Worm (Caenorhabditis elegans): ENCODE results near the gene lgc-34.
A peak's percentile ranks its signal among the peaks of the same experiment; 100 is the strongest.

Gene lgc-34

DNA sequence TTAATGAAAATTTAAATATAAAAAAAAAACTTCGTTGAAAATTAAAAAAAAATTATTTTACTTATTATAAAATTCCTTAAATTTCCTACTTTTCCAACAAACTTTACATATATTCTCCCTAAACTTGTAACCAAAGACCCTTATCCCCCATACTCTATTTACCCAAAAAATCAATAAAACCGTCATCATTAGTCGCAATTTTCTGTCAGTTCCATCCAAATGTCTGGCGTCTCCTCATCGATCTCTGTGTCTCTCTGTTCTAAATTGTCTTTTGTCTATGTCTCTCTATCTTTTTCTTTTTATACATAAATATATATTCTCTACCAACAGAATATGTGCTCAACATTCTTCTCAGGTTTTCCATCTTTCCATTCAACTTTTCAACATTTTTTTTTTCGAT is 29.0 kb downstream of the lgc-34 start:
- no peak for TF ChIP-seq scrt-1 (GFP tag; IDR thresholded peaks at IDR 0.05)
- TF ChIP-seq hmbx-1 (tag; optimal IDR thresholded peaks at IDR 0.05), result no peak
- no peak for TF ChIP-seq tra-4 (tag; optimal IDR thresholded peaks at IDR 0.05)
- no peak for TF ChIP-seq tbx-37 (GFP tag; conservative IDR thresholded peaks at IDR 0.05)
- no peak for TF ChIP-seq ets-7 (tag; optimal IDR thresholded peaks at IDR 0.05)
- TF ChIP-seq hmg-4 (GFP tag; optimal IDR thresholded peaks at IDR 0.05), result no peak
- no peak for TF ChIP-seq sea-1 (GFP tag; conservative IDR thresholded peaks at IDR 0.05)
- TF ChIP-seq tbx-11 (GFP tag; IDR thresholded peaks at IDR 0.05), result no peak
- no peak for TF ChIP-seq B0310.2 (tag; optimal IDR thresholded peaks at IDR 0.05)
- TF ChIP-seq ama-1 (optimal IDR thresholded peaks at IDR 0.05), result no peak
- no peak for TF ChIP-seq flt-1 (GFP tag; IDR thresholded peaks at IDR 0.05)
- no peak for TF ChIP-seq F13C5.2 (tag; optimal IDR thresholded peaks at IDR 0.05)
- no peak for TF ChIP-seq ceh-13 (GFP tag; optimal IDR thresholded peaks at IDR 0.05)
- TF ChIP-seq hnd-1 (tag; optimal IDR thresholded peaks at IDR 0.05), result no peak
- no peak for TF ChIP-seq aly-1 (tag; optimal IDR thresholded peaks at IDR 0.05)

DNA sequence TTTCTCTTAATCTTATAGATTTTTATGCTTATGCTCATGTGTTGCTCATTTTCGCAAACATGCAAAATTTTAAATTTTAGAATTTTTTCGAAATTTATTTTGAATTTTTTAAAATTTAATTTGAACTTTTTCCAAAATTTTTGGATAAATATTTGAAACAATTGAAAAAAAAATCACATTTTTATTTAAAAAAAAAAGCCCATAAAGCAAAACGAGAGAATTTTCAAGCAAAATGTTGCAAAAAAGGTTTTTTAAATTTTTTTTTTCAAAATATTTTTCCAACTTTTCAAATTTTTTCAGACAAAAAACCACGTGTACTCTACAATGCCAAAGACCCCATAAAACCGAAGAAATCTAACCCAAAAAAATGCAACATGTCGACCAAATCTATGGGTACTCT is 29.8 kb downstream of the lgc-34 start, which contains the start of the genes C09E8.1 and C09E8.6:
Gene C09E8.1 (plus strand): TSS at position 301 of the 400 bp plus-strand sequence.
Gene C09E8.6 (plus strand): TSS at position 313 of the 400 bp plus-strand sequence.
- no peak for TF ChIP-seq ama-1 (optimal IDR thresholded peaks at IDR 0.05)

DNA sequence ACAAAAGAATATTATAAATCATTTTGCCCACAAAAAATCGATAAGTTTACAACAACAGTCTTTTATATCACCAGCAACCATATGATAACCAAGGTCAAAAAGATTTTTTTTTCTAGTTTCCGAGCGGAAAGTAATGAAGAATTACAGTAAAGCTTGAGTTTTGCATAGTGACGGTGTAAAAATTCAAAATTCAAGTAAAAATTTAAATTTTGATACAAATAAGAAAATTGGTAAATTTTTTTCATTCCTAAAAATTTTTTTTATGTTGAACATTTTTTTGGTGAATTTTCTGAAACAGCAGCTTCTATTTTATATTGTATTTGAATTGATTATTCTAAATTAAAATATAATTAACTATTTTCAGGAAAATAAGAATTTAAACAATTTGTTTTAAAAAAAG is 42.4 kb downstream of the lgc-34 start, which contains the start of gene W08F4.5:
Gene W08F4.5 (minus strand): TSS at position 101 of the 400 bp plus-strand sequence.
- TF ChIP-seq sea-1 (GFP tag; conservative IDR thresholded peaks at IDR 0.05) (no peak), ama-1 (optimal IDR thresholded peaks at IDR 0.05) (no peak), ets-7 (tag; optimal IDR thresholded peaks at IDR 0.05) (no peak), tbx-11 (GFP tag; IDR thresholded peaks at IDR 0.05) (no peak), B0310.2 (tag; optimal IDR thresholded peaks at IDR 0.05) (no peak), scrt-1 (GFP tag; IDR thresholded peaks at IDR 0.05) (no peak), aly-1 (tag; optimal IDR thresholded peaks at IDR 0.05) (no peak), flt-1 (GFP tag; IDR thresholded peaks at IDR 0.05) (no peak), hmbx-1 (tag; optimal IDR thresholded peaks at IDR 0.05) (no peak), hnd-1 (tag; optimal IDR thresholded peaks at IDR 0.05) (no peak)

DNA sequence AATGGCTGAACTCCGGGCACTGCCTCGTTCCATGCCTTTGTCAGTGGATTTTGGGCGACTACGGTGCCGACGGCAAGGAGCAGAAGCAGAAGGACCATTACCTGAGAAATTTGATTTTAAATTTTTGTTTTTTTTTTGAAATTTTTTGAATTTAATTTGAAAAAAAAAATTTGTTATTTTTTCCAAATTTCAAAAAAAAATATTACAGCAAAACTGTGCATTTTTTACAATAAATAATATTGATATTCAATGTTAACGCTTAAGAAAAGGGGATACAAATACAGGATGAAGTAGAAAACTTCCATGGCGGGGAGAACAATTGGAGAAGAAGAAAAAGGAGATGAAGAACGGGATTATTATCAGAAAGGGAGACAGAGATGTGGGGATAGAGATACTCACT is 45.6 kb downstream of the lgc-34 start, which contains the start of gene mlt-8:
Gene mlt-8 (minus strand): TSS at position 101 of the 400 bp plus-strand sequence.
- TF ChIP-seq ets-7 (tag; optimal IDR thresholded peaks at IDR 0.05), result no peak

DNA sequence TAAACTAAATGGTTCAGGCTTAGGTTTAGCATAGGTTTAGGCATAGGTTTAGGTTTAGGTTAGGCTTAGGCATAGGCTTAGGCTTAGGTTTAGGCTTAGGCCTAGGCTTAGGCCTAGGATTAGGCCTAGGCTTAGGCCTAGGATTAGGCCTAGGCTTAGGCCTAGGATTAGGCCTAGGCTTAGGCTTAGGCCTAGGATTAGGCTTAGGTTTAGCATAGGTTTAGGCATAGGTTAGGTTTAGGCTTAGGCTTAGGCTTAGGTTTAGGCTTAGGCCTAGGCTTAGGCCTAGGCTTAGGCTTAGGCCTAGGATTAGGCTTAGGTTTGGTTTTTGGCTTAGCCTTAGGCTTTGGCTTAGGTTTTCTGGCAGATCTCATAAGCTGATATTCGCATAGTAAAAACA is 47.2 kb downstream of the lgc-34 start:
- TF ChIP-seq pes-1 (GFP tag; IDR thresholded peaks at IDR 0.05) (peak; percentile 37; the same call in 1 of the 2 replicates), ceh-36 (tag; optimal IDR thresholded peaks at IDR 0.05) (peak; percentile 88)

DNA sequence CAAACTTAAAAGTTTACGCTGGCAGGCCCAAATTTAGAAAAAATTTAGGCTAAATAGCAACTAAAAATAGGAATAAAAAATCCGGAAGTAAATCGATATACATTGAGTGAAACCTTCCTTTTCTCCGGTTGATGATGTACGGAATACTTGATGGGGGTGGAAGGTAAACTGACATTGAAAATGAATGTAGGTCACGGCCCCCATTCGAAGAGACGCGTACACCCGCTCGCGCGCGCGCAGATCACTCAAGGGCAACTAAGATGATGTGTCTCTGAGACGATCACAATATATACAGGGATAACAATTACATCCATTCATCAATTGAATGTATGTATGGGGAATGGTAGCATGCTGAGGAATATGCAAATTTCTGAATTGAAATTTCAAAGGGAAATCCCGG is 47.7 kb downstream of the lgc-34 start:
- no peak for TF ChIP-seq tbx-37 (GFP tag; conservative IDR thresholded peaks at IDR 0.05)
- no peak for TF ChIP-seq hmbx-1 (tag; optimal IDR thresholded peaks at IDR 0.05)
- no peak for TF ChIP-seq ceh-13 (GFP tag; optimal IDR thresholded peaks at IDR 0.05)
- TF ChIP-seq tra-4 (tag; optimal IDR thresholded peaks at IDR 0.05), result no peak
- no peak for TF ChIP-seq aly-1 (tag; optimal IDR thresholded peaks at IDR 0.05)
- TF ChIP-seq tbx-11 (GFP tag; IDR thresholded peaks at IDR 0.05), result no peak
- no peak for TF ChIP-seq sea-1 (GFP tag; conservative IDR thresholded peaks at IDR 0.05)
- TF ChIP-seq hmg-4 (GFP tag; optimal IDR thresholded peaks at IDR 0.05), result no peak
- no peak for TF ChIP-seq pes-1 (GFP tag; IDR thresholded peaks at IDR 0.05)
- no peak for TF ChIP-seq flt-1 (GFP tag; IDR thresholded peaks at IDR 0.05)
- TF ChIP-seq ets-7 (tag; optimal IDR thresholded peaks at IDR 0.05), result no peak

DNA sequence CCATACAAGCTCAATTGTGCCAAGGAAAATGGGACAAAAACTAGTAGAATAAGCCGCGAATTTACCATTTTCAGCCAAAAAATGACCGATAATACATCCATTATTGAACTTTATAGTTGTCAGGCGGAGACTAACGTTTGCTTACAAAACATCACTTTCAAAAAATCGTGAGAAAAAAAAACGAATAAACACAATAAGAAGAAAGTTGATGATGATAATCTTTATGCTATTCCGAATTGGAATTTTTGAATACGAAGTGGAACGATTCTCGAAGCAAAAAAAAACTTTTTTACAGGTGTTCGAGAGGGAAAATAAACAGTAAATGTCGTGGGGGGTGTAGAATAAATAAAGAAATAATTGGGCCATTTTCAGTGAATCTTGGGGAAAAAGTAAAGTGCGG is 51.3 kb downstream of the lgc-34 start, which contains the start of gene W08F4.7:
Gene W08F4.7 (minus strand): TSS at position 101 of the 400 bp plus-strand sequence.
- no peak for TF ChIP-seq hnd-1 (tag; optimal IDR thresholded peaks at IDR 0.05)
- TF ChIP-seq ceh-36 (tag; optimal IDR thresholded peaks at IDR 0.05), result no peak
- TF ChIP-seq hmbx-1 (tag; optimal IDR thresholded peaks at IDR 0.05), result no peak

DNA sequence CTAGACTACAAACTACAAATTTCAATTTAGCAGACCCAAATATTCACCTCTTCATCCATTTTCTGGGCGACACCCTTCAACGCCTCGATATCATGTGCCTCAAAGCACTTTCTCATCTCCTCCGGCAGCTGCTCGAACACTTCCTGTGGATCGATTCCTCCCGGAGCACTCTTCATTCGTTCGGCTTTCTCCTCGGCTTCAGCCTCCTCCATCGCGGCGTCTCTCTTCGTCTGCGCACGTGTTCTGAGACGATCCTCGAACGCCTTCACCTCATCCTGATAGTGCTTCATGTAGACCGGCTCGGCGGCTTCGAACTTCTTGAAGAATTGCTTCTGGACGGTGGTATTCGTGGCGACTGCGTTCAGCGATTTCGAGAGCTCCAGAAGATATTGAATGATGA is 52.4 kb downstream of the lgc-34 start:
- no peak for TF ChIP-seq sea-1 (GFP tag; conservative IDR thresholded peaks at IDR 0.05)

Data from whole organism, early embryonic.